Worm (Caenorhabditis elegans) whole organism, L1 larva: ENCODE results near the gene C26D10.3.

Experiments used
- blmp-1 ChIP-seq: fragments of 150-350 bp; optimal IDR thresholded peaks from 2 replicates; lab custom pipeline; 2014; ENCODE audit warnings: missing biosample characterization, missing genetic modification characterization
- ceh-8 ChIP-seq: fragments of 200-800 bp; sonication (Bioruptor generic); optimal IDR thresholded peaks from 2 replicates; lab custom pipeline; 2018; ENCODE audit warnings: mild to moderate bottlenecking, missing genetic modification characterization, moderate library complexity, missing compliant biosample characterization
- dsc-1 ChIP-seq: sonication (generic microtip); optimal IDR thresholded peaks from 2 replicates; lab custom pipeline; 2016; ENCODE audit warnings: mild to moderate bottlenecking, missing genetic modification characterization, missing compliant biosample characterization
- egl-13 ChIP-seq: sonication (generic microtip); optimal IDR thresholded peaks from 2 replicates; lab custom pipeline; 2016; ENCODE audit warnings: missing genotype, missing genetic modification reagents, missing genetic modification characterization, missing compliant biosample characterization
- fkh-8 ChIP-seq: sonication (generic microtip); optimal IDR thresholded peaks from 2 replicates; lab custom pipeline; 2016; ENCODE audit warnings: mild to moderate bottlenecking, missing genetic modification characterization, missing compliant biosample characterization
- hlh-4 ChIP-seq: sonication (generic microtip); optimal IDR thresholded peaks from 2 replicates; lab custom pipeline; 2016; ENCODE audit warnings: mild to moderate bottlenecking, missing genetic modification characterization, missing compliant biosample characterization
- mep-1 ChIP-seq: fragments of 150-350 bp; optimal IDR thresholded peaks from 2 replicates; lab custom pipeline; 2014; ENCODE audit warnings: missing biosample characterization, missing genetic modification characterization
- nhr-237 ChIP-seq: fragments of 150-350 bp; optimal IDR thresholded peaks from 2 replicates; lab custom pipeline; 2014; ENCODE audit warnings: missing biosample characterization, missing genetic modification characterization
- nhr-28 ChIP-seq: fragments of 150-350 bp; optimal IDR thresholded peaks from 2 replicates; lab custom pipeline; 2014; ENCODE audit warnings: missing biosample characterization, missing genetic modification characterization
- pag-3 ChIP-seq: sonication (generic microtip); optimal IDR thresholded peaks from 2 replicates; lab custom pipeline; 2017; ENCODE audit warnings: missing genetic modification characterization, mild to moderate bottlenecking, missing compliant biosample characterization, antibody characterized with exemption, borderline replicate concordance; ENCODE audit not compliant: insufficient read depth
- pax-3 ChIP-seq: fragments of 200-800 bp; sonication (Bioruptor generic); optimal IDR thresholded peaks from 2 replicates; lab custom pipeline; 2018; ENCODE audit warnings: mild to moderate bottlenecking, missing genetic modification characterization, moderate library complexity, missing compliant biosample characterization
- pqm-1 ChIP-seq: sonication (generic microtip); optimal IDR thresholded peaks from 3 replicates; lab custom pipeline; 2017; ENCODE audit warnings: missing biosample characterization, missing genetic modification characterization
- skn-1 ChIP-seq: fragments of 150-350 bp; optimal IDR thresholded peaks from 2 replicates; lab custom pipeline; 2014; ENCODE audit warnings: missing biosample characterization, missing genetic modification characterization
- sptf-1 ChIP-seq: fragments of 150-350 bp; optimal IDR thresholded peaks from 2 replicates; lab custom pipeline; 2014; ENCODE audit warnings: missing biosample characterization, missing genetic modification characterization
- tbx-2 ChIP-seq: sonication (generic microtip); optimal IDR thresholded peaks from 2 replicates; lab custom pipeline; 2016; ENCODE audit warnings: missing genetic modification characterization, missing compliant biosample characterization
- unc-62 ChIP-seq: fragments of 150-350 bp; optimal IDR thresholded peaks from 2 replicates; lab custom pipeline; 2014; ENCODE audit warnings: missing biosample characterization, missing genetic modification reagents, missing genetic modification characterization
- unc-86 ChIP-seq: sonication (generic microtip); optimal IDR thresholded peaks from 2 replicates; lab custom pipeline; 2016; ENCODE audit warnings: missing genetic modification characterization, missing compliant biosample characterization
- zag-1 ChIP-seq: fragments of 150-350 bp; optimal IDR thresholded peaks from 2 replicates; lab custom pipeline; 2014; ENCODE audit warnings: missing biosample characterization, missing genetic modification characterization

C26D10.3 gene

DNA sequence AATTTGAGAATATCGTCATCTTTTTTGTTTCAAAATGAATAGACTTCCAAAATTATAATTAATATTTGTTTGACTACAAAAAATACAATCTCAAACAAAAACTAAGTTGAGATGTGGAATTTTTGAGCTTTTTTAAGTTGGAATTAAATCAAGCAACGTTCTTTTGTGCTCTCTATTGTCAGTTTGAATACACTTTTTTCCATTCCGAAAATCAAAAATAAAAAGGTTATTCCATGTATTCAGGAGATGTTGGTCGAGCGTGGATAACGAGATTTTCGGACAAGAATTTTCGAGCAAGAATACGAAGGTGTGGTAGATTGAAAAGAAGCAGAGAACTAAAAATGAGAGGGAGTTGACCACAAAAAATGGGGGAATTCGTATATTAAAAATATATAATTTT lies 45.0 kb downstream of the C26D10.3 start:
- no peak for TF ChIP-seq pag-3 (tag; lab: Kevin White, UChicago)
- TF ChIP-seq pax-3 (tag; lab: Kevin White, UChicago): no peak
- no peak for TF ChIP-seq zag-1 (tag; lab: Kevin White, UChicago)
- no peak for TF ChIP-seq hlh-4 (tag; lab: Kevin White, UChicago)
- TF ChIP-seq pqm-1 (tag; lab: Kevin White, UChicago): no peak
- no peak for TF ChIP-seq mep-1
- TF ChIP-seq tbx-2 (tag; lab: Kevin White, UChicago): no peak
- TF ChIP-seq blmp-1 (tag; lab: Kevin White, UChicago): no peak
- no peak for TF ChIP-seq egl-13 (tag; lab: Kevin White, UChicago)
- TF ChIP-seq ceh-8 (GFP tag; lab: Kevin White, UChicago): no peak
- no peak for TF ChIP-seq dsc-1
- no peak for TF ChIP-seq skn-1

DNA sequence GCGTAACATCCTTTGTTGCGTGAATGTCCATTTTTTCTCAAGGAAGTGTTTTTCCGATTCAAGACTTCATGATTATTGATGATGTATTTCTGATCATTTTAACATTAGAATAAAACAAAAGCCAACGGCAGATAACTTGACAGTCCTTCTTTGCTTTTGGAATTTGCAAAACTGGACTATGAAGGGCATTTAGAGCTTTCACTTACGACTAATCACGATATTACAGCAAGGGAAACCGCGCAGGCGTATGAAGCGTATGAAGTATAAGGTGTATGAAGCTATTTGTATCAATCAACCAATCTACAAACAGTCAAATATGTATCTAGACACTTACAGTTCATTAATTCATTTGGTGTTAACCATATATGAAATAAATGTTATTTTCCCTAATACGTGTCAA lies 52.5 kb downstream of the C26D10.3 start:
- TF ChIP-seq nhr-28: no peak
- no peak for TF ChIP-seq unc-62 (GFP tag; lab: Kevin White, UChicago)
- no peak for TF ChIP-seq sptf-1 (tag; lab: Kevin White, UChicago)
- TF ChIP-seq unc-86 (tag; lab: Kevin White, UChicago): no peak
- TF ChIP-seq skn-1: no peak
- no peak for TF ChIP-seq fkh-8
- TF ChIP-seq nhr-237: no peak
